Worm (Caenorhabditis elegans) whole organism, young adult: ENCODE measurements around the gene R12B2.2.
"Not testable (repeated sequence)": the region's sequence is repeated elsewhere in the genome, so short reads cannot be mapped to it uniquely, and the experiment has no call there.

Source experiments
- F33H1.4 ChIP-seq: fragments of 200-800 bp; sonication (Bioruptor generic); IDR thresholded peaks from 2 replicates; pipeline ENCODE4 v1.3.6; 2022; ENCODE audit warnings: missing genetic modification reagents, missing genetic modification characterization, missing compliant biosample characterization
- F49E8.2 ChIP-seq: sonication (generic microtip); optimal IDR thresholded peaks from 3 replicates; lab custom pipeline; 2017; ENCODE audit warnings: missing genetic modification characterization, mild to moderate bottlenecking, missing compliant biosample characterization, antibody characterized with exemption, moderate library complexity; ENCODE audit not compliant: insufficient read depth
- ama-1 ChIP-seq, 3 experiments: fragments of 150-350 bp in 1 of 3; sonication (generic microtip) in 2 of 3; optimal IDR thresholded peaks; 2 replicates each; lab custom pipeline; 2014 to 2018; ENCODE audit warnings: missing biosample characterization in 2 of 3, missing genetic modification characterization in 2 of 3, missing genetic modification reagents in 2 of 3
- ceh-91 ChIP-seq: fragments of 200-800 bp; sonication (Bioruptor generic); IDR thresholded peaks from 2 replicates; pipeline ENCODE4 v1.3.6; 2022; ENCODE audit warnings: missing genetic modification reagents, missing genetic modification characterization, missing compliant biosample characterization
- ets-4 ChIP-seq: fragments of 200-800 bp; sonication (Bioruptor generic); optimal IDR thresholded peaks from 2 replicates; lab custom pipeline; 2018; ENCODE audit warnings: mild to moderate bottlenecking, missing genetic modification characterization, missing compliant biosample characterization
- hmg-20 ChIP-seq: fragments of 200-800 bp; sonication (Bioruptor generic); IDR thresholded peaks from 2 replicates; pipeline ENCODE4 v1.3.6; 2022; ENCODE audit warnings: missing genetic modification reagents, missing genetic modification characterization, missing compliant biosample characterization
- nfya-1 ChIP-seq: sonication (generic microtip); optimal IDR thresholded peaks from 2 replicates; lab custom pipeline; 2017; ENCODE audit warnings: antibody characterized with exemption, missing compliant biosample characterization, missing genetic modification characterization, borderline replicate concordance; ENCODE audit not compliant: insufficient read depth
- nhr-90 ChIP-seq: sonication (generic microtip); optimal IDR thresholded peaks from 2 replicates; lab custom pipeline; 2016; ENCODE audit warnings: missing genotype, mild to moderate bottlenecking, missing genetic modification characterization, missing compliant biosample characterization
- pha-4 ChIP-seq: fragments of 150-350 bp; sonication (generic microtip); optimal IDR thresholded peaks from 2 replicates; lab custom pipeline; 2014; ENCODE audit warnings: missing biosample characterization, missing genetic modification reagents, missing genetic modification characterization
- sea-2 ChIP-seq: fragments of 200-800 bp; sonication (Bioruptor generic); IDR thresholded peaks from 2 replicates; pipeline ENCODE4 v1.3.6; 2022; ENCODE audit warnings: missing genetic modification characterization, missing compliant biosample characterization
- snpc-4 ChIP-seq, 5 experiments: fragments of 150-350 bp in 1 of 5; sonication (generic microtip) in 4 of 5; optimal IDR thresholded peaks; 2 replicates each; lab custom pipeline; 2014 to 2018; ENCODE audit warnings: missing genetic modification characterization in 5 of 5, missing biosample characterization in 3 of 5, antibody characterized with exemption in 2 of 5, mild to moderate bottlenecking in 2 of 5, missing compliant biosample characterization in 2 of 5, missing genotype in 2 of 5, moderate library complexity in 2 of 5, missing genetic modification reagents in 1 of 5
- xnd-1 ChIP-seq: sonication (generic microtip); optimal IDR thresholded peaks from 2 replicates; lab custom pipeline; 2016; ENCODE audit warnings: missing genotype, missing genetic modification reagents, missing genetic modification characterization, missing compliant biosample characterization

- not testable (repeated sequence) for TF ChIP-seq nfya-1 (tag; lab: Kevin White, UChicago); pha-4; nhr-90 (tag; lab: Kevin White, UChicago); hmg-20 (GFP tag; lab: Robert Waterston, UW); ama-1 (optimal IDR thresholded peaks at IDR 0.05; lab: Kevin White, UChicago); ama-1 (GFP tag; optimal IDR thresholded peaks at IDR 0.05; lab: Kevin White, UChicago); F33H1.4 (GFP tag; lab: Robert Waterston, UW); xnd-1 (tag; lab: Kevin White, UChicago); snpc-4 (GFP tag; optimal IDR thresholded peaks at IDR 0.05; lab: Kevin White, UChicago); snpc-4 (tag; optimal IDR thresholded peaks at IDR 0.05; lab: Kevin White, UChicago); sea-2 (GFP tag; lab: Robert Waterston, UW); F49E8.2 (tag; lab: Kevin White, UChicago); ceh-91 (GFP tag; lab: Robert Waterston, UW); ets-4 (GFP tag; lab: Kevin White, UChicago)
Observed at ce11 chrIII:5783803-5784406, 22.9 kb upstream of the R12B2.2 start.
